Fruit fly (Drosophila melanogaster): ENCODE measurements around the gene Creld.

DNA sequence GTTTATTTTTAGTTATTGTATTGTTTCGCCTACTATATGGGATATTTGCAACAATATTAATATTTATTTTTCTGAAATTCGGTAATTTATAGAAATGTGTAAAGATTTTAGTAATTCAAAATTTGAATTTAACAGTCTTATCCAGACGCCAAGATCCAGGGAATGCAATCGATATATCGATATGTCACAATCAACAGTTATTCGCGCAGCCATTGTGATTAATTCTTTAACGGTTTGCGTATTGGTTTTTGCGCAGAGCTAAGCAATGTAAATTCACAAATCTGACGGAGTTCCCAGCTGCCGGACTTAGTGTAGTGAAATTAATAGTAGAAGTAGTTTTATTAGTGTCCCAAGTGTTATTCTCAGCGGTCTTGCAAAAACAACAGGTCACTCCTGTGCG lies 12.2 kb downstream of the Creld start, which contains the start of gene ND-15:
- TF ChIP-seq Ets96B (tag; optimal IDR thresholded peaks at IDR 0.05) (no peak), net (GFP tag; optimal IDR thresholded peaks at IDR 0.05) (no peak), acj6 (GFP tag; optimal IDR thresholded peaks at IDR 0.05) (no peak), CG9139 (GFP tag; optimal IDR thresholded peaks at IDR 0.05) (no peak), ss (GFP tag; optimal IDR thresholded peaks at IDR 0.05) (no peak), salr (GFP tag; optimal IDR thresholded peaks at IDR 0.05) (no peak), achi (GFP tag; optimal IDR thresholded peaks at IDR 0.05) (no peak), CG3919 (GFP tag; optimal IDR thresholded peaks at IDR 0.05) (no peak), Smox (GFP tag; optimal IDR thresholded peaks at IDR 0.05) (no peak), CG16779 (tag; optimal IDR thresholded peaks at IDR 0.05) (no peak), lz (GFP tag; optimal IDR thresholded peaks at IDR 0.05) (no peak)

Measured in whole organism, prepupa.